Worm (Caenorhabditis elegans) whole organism, late embryonic: ENCODE data around the gene Y39A3A.3.
A peak's percentile ranks its signal among the peaks of the same experiment; 100 is the strongest.

Experiments used
- ama-1 ChIP-seq: fragments of 150-350 bp; optimal IDR thresholded peaks from 2 replicates; lab custom pipeline; 2014
- ceh-30 ChIP-seq: fragments of 150-350 bp; optimal IDR thresholded peaks from 2 replicates; lab custom pipeline; 2014; ENCODE audit warnings: missing biosample characterization, missing genetic modification characterization
- elt-2 ChIP-seq: sonication (generic microtip); optimal IDR thresholded peaks from 2 replicates; lab custom pipeline; 2016; ENCODE audit warnings: missing genetic modification reagents, missing genetic modification characterization, missing compliant biosample characterization
- fkh-10 ChIP-seq: fragments of 150-350 bp; optimal IDR thresholded peaks from 2 replicates; lab custom pipeline; 2014; ENCODE audit warnings: missing biosample characterization, missing genetic modification reagents, missing genetic modification characterization
- nhr-11 ChIP-seq: fragments of 150-350 bp; optimal IDR thresholded peaks from 2 replicates; lab custom pipeline; 2014; ENCODE audit warnings: missing biosample characterization, missing genetic modification characterization
- odd-2 ChIP-seq: sonication (generic microtip); optimal IDR thresholded peaks from 2 replicates; lab custom pipeline; 2017; ENCODE audit warnings: antibody characterized with exemption, mild to moderate bottlenecking, missing genetic modification characterization, missing compliant biosample characterization
- pag-3 ChIP-seq: sonication (generic microtip); optimal IDR thresholded peaks from 2 replicates; lab custom pipeline; 2016; ENCODE audit warnings: missing compliant biosample characterization, missing genetic modification characterization, borderline replicate concordance
- pat-9 ChIP-seq: fragments of 200-800 bp; sonication (Bioruptor generic); optimal IDR thresholded peaks from 2 replicates; lab custom pipeline; 2018; ENCODE audit warnings: mild to moderate bottlenecking, missing genetic modification characterization, moderate library complexity, missing compliant biosample characterization
- pqm-1 ChIP-seq: sonication (generic microtip); optimal IDR thresholded peaks from 2 replicates; lab custom pipeline; 2016; ENCODE audit warnings: missing genetic modification characterization, missing compliant biosample characterization
- pros-1 ChIP-seq: fragments of 150-350 bp; optimal IDR thresholded peaks from 2 replicates; lab custom pipeline; 2014; ENCODE audit warnings: missing biosample characterization, missing genetic modification reagents, missing genetic modification characterization
- rnt-1 ChIP-seq: sonication (generic microtip); optimal IDR thresholded peaks from 2 replicates; lab custom pipeline; 2016; ENCODE audit warnings: missing genetic modification characterization, missing compliant biosample characterization
- syd-9 ChIP-seq: sonication (generic microtip); optimal IDR thresholded peaks from 2 replicates; lab custom pipeline; 2016; ENCODE audit warnings: mild to moderate bottlenecking, missing genetic modification characterization, moderate library complexity, missing compliant biosample characterization

DNA sequence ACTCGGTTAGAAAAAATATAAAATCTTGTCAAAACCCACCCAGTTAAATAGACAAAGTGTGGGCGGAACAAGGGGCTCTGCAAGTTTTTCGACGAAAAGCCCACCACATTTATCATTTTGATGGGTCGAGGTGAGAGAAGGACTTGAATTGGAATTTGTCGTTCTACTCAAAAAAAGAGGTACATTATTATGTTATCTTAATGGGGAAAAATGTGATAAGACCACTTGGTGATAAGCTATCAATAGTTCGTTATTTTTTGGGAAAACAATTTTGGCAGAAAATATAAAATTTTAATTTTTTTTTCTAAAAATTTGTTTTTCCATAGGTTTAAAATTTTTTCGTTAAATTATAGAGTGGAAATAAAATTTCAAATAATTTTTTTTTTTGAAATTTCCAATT is 18.3 kb downstream of the Y39A3A.3 start:
- TF ChIP-seq fkh-10 (GFP tag; lab: Kevin White, UChicago), result no peak
- TF ChIP-seq rnt-1 (tag; lab: Kevin White, UChicago), result no peak
- TF ChIP-seq elt-2 (tag; lab: Kevin White, UChicago), result peak; percentile 85
- no peak for TF ChIP-seq ceh-30 (tag; lab: Kevin White, UChicago)
- TF ChIP-seq ama-1 (lab: Kevin White, UChicago), result no peak
- no peak for TF ChIP-seq pag-3 (tag; lab: Kevin White, UChicago)
- TF ChIP-seq nhr-11 (tag; lab: Kevin White, UChicago), result no peak
- no peak for TF ChIP-seq pqm-1 (tag; lab: Kevin White, UChicago)
- no peak for TF ChIP-seq pros-1 (tag; lab: Kevin White, UChicago)
- TF ChIP-seq odd-2, result no peak
- no peak for TF ChIP-seq pat-9 (tag; lab: Kevin White, UChicago)
- no peak for TF ChIP-seq syd-9 (tag; lab: Kevin White, UChicago)
